Fruit fly (Drosophila melanogaster) Kc167 (cell line): Measurements from ENCODE around the gene Lcp65Ae.

ENCODE experiments used
- Myc ChIP-seq: fragments of >200 bp; optimal IDR thresholded peaks from 2 replicates; lab custom pipeline; 2017; ENCODE audit warnings: missing external identifiers
- h ChIP-seq: fragments of >200 bp; optimal IDR thresholded peaks from 3 replicates; lab custom pipeline; 2018; ENCODE audit warnings: missing external identifiers
- psq ChIP-seq: fragments of >200 bp; optimal IDR thresholded peaks from 2 replicates; lab custom pipeline; 2017; ENCODE audit warnings: missing external identifiers

DNA sequence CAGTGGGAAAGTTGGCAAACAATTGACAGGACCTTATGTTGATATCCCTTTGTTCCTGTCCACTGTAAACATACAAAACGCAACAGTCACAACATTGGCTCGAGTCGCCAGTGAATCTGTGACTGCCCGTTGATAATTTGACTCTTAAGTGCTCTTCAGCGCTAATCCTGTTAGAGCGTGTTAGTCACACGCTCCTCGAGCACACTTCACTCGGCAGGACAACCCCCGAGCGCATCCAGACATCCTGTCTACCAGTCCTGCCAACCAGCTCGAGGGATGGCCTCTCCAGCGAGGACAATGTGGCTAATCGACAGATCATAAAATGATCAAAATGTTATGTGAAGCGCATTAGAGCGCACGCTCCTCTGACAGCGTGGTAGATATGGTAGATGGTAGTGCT is 33.4 kb downstream of the Lcp65Ae start:
- no peak for TF ChIP-seq Myc (lab: Kevin White, UChicago)
- no peak for TF ChIP-seq h
- no peak for TF ChIP-seq psq (lab: Kevin White, UChicago)
